Worm (Caenorhabditis elegans): Measurements from ENCODE around the gene fut-2.

The fut-2 gene

DNA sequence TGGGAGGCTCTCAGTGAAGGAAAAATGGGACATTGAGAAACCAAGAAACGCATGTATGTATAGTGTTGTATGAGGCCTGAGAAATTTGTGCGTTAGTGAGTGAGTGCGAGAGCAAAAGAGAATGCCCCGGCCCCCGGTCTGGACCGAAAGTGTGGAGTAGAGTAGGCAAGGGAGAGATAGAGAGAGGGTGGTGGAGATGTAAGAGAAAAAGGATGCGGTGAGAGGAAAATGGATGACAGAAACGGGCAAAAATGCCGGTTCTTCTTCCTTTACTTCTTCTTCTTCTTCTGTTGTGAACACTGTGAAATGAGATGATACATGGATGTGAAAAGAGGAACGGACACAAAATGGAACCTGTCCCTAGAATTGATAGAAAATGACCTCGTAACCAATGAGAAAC, 37.4 kb downstream of the fut-2 start (continued):
- TF ChIP-seq blmp-1 (tag; optimal IDR thresholded peaks at IDR 0.05) (peak; percentile 4), ceh-82 (tag; optimal IDR thresholded peaks at IDR 0.05) (peak in 1 of 3 experiments; percentile 19), nhr-47 (tag; optimal IDR thresholded peaks at IDR 0.05) (no peak), nhr-19 (GFP tag; conservative IDR thresholded peaks at IDR 0.05) (no peak), unc-98 (GFP tag; IDR thresholded peaks at IDR 0.05) (no peak), swsn-7 (tag; optimal IDR thresholded peaks at IDR 0.05) (no peak), fkh-8 (tag; optimal IDR thresholded peaks at IDR 0.05) (no peak), nhr-71 (tag; optimal IDR thresholded peaks at IDR 0.05) (peak; percentile 22), fkh-10 (GFP tag; optimal IDR thresholded peaks at IDR 0.05) (no peak), C04F5.9 (tag; optimal IDR thresholded peaks at IDR 0.05) (no peak), ama-1 (optimal IDR thresholded peaks at IDR 0.05) (no peak), nhr-90 (tag; optimal IDR thresholded peaks at IDR 0.05; ENCODE audit: poor library complexity) (no peak), ztf-4 (tag; optimal IDR thresholded peaks at IDR 0.05) (no peak), efl-1 (optimal IDR thresholded peaks at IDR 0.05) (no peak), efl-1 (GFP tag; optimal IDR thresholded peaks at IDR 0.05 in 1 of 2) (peak in 1 of 2 experiments; percentile 74), pag-3 (tag; optimal IDR thresholded peaks at IDR 0.05; ENCODE audit: borderline replicate concordance, insufficient read depth) (no peak), fkh-4 (tag; optimal IDR thresholded peaks at IDR 0.05; ENCODE audit: borderline replicate concordance) (no peak)

DNA sequence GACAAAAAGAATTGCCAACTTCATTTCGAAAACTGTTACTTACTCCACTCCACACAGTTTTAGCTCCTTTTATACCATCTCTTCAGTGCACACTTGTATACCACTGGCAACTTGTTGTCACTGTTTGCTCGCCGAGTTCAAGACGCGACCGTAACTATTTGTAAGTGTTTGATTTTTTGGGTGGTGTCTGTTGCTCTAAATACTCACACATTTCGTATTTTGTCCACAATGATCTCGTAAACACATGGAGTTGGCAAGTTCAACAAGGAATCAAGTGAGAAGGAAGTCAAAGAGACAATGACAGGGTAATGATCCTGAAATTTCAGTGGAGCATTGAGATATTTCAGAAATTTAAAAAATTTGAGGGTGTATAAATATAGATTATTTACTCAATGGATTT, 42.7 kb downstream of the fut-2 start, which contains the start of gene hpo-26:
hpo-26 (minus strand) TSS at position 31 of the 400 bp plus-strand sequence.
- TF ChIP-seq aha-1 (tag; optimal IDR thresholded peaks at IDR 0.05): no peak
- TF ChIP-seq lsy-2 (tag; optimal IDR thresholded peaks at IDR 0.05): peak in 1 of 2 experiments; percentile 9
- no peak for TF ChIP-seq zag-1 (tag; optimal IDR thresholded peaks at IDR 0.05)
- TF ChIP-seq lin-35 (GFP tag; optimal IDR thresholded peaks at IDR 0.05): no peak
- no peak for TF ChIP-seq rnt-1 (tag; optimal IDR thresholded peaks at IDR 0.05)
- TF ChIP-seq grh-1 (GFP tag; IDR thresholded peaks at IDR 0.05): no peak
- peak; percentile 21 for TF ChIP-seq nhr-71 (tag; optimal IDR thresholded peaks at IDR 0.05)
- no peak for TF ChIP-seq skn-1 (tag; optimal IDR thresholded peaks at IDR 0.05)
- no peak for TF ChIP-seq hlh-17 (GFP tag; optimal IDR thresholded peaks at IDR 0.05; ENCODE audit: borderline replicate concordance)
- TF ChIP-seq lin-39 (tag; optimal IDR thresholded peaks at IDR 0.05): no peak
- peak in 1 of 3 experiments; percentile 12 for TF ChIP-seq ceh-82 (tag; optimal IDR thresholded peaks at IDR 0.05)
- TF ChIP-seq ztf-11 (tag; optimal IDR thresholded peaks at IDR 0.05): no peak
- peak; percentile 15 for TF ChIP-seq lin-14 (GFP tag; optimal IDR thresholded peaks at IDR 0.05)
- TF ChIP-seq nhr-77 (tag; optimal IDR thresholded peaks at IDR 0.05): peak; percentile 81
- no peak for TF ChIP-seq nhr-237 (tag; optimal IDR thresholded peaks at IDR 0.05)

DNA sequence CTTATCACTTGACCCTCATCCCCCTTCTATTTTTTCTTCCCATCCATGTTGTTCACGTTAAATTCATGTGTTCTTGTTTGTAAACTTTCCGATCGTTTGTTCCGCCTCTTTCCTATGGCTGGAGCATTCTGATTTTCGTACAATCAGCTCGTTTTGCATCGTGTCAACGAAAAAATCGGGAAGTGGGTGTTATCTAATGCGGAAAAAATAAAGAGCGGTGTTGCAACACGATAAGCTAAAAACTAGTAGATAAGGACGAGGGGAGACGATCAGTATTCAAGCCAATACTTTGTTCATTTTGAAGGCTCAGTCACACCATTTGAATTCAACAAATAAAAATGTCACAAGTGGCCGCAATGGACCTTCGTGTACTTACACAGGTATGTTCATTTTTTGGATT, 50.9 kb downstream of the fut-2 start, which contains the start of gene acs-1:
acs-1 (plus strand) TSS at position 233 of the 400 bp plus-strand sequence.
- no peak for TF ChIP-seq nhr-47 (tag; optimal IDR thresholded peaks at IDR 0.05)
- no peak for TF ChIP-seq nhr-28 (tag; optimal IDR thresholded peaks at IDR 0.05)
- no peak for TF ChIP-seq efl-1 (optimal IDR thresholded peaks at IDR 0.05)
- peak in 1 of 2 experiments; percentile 59 for TF ChIP-seq efl-1 (GFP tag; optimal IDR thresholded peaks at IDR 0.05 in 1 of 2)
- TF ChIP-seq lir-3 (tag; optimal IDR thresholded peaks at IDR 0.05; ENCODE audit: poor library complexity): no peak
- TF ChIP-seq pqm-1 (tag; optimal IDR thresholded peaks at IDR 0.05): peak; percentile 84
- no peak for TF ChIP-seq mef-2 (tag; optimal IDR thresholded peaks at IDR 0.05)
- no peak for TF ChIP-seq tlp-1 (tag; optimal IDR thresholded peaks at IDR 0.05)
- no peak for TF ChIP-seq skn-1 (tag; optimal IDR thresholded peaks at IDR 0.05)
- TF ChIP-seq nhr-237 (tag; optimal IDR thresholded peaks at IDR 0.05): no peak
- no peak for TF ChIP-seq lsy-2 (tag; optimal IDR thresholded peaks at IDR 0.05)
- TF ChIP-seq elt-2 (tag; optimal IDR thresholded peaks at IDR 0.05): peak; percentile 93

Measured in whole organism, L1 larva.